Fruit fly (Drosophila melanogaster) S2 (cell line): ENCODE results near the gene Bka.

Source experiments
- CG8478 ChIP-seq: fragments of >200 bp; optimal IDR thresholded peaks from 2 replicates; lab custom pipeline; 2018
- CTCF ChIP-seq, 2 experiments: fragments of >200 bp; optimal IDR thresholded peaks; 2 replicates each; lab custom pipeline; 2018

dm6 chr2L:9908468-9908967 lies 13.4 kb downstream of the Bka start, which contains the start of gene CG13124:
- no peak for TF ChIP-seq CG8478 (lab: Kevin White, UChicago)
- TF ChIP-seq CTCF (optimal IDR thresholded peaks at IDR 0.05; lab: Kevin White, UChicago) = no peak
